Fruit fly (Drosophila melanogaster): ENCODE data around the gene CG17219.

The CG17219 gene

dm6 chr2L:3029012-3029411 lies at the start of gene CG17219, which contains the start of gene Sf3b2 (continued):
- no peak for TF ChIP-seq CkIIα-i1 (GFP tag; IDR thresholded peaks at IDR 0.05)
- TF ChIP-seq Mad (GFP tag; optimal IDR thresholded peaks at IDR 0.05): peak; percentile 42
- TF ChIP-seq gsb-n (tag; optimal IDR thresholded peaks at IDR 0.05): no peak
- TF ChIP-seq ac (GFP tag; optimal IDR thresholded peaks at IDR 0.05): no peak
- TF ChIP-seq CG4707 (GFP tag; optimal IDR thresholded peaks at IDR 0.05): no peak
- no peak for TF ChIP-seq CG8388 (GFP tag; optimal IDR thresholded peaks at IDR 0.05)

DNA sequence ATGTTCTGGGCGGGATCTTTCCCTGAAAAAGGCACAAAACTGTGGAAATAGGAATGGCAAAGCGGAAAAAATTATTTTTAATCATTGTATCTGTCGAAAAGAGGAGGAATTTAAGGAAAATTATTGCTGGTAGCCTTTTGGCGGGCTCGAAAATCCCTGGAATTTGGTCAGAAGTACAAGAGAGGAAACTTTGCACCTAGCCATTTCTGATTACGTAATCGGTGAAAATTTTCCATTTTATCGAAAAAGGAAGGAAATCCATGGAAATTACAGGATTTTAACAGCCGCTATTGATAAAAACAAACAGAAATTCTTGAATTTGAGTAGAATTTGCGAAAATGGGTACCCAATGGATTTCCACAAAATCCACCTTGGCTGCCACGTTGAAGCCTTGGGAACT lies 42.3 kb upstream of the CG17219 start:
- no peak for TF ChIP-seq Side (GFP tag; optimal IDR thresholded peaks at IDR 0.05)
- no peak for TF ChIP-seq zen2 (GFP tag; IDR thresholded peaks at IDR 0.05; ENCODE audit: partially characterized antibody)
- no peak for TF ChIP-seq CG10366 (GFP tag; IDR thresholded peaks at IDR 0.05)
- no peak for TF ChIP-seq seq (GFP tag; IDR thresholded peaks at IDR 0.05)
- TF ChIP-seq Dref (GFP tag; IDR thresholded peaks at IDR 0.05): no peak
- peak in 1 of 2 experiments; percentile 92 for TF ChIP-seq Pdp1 (GFP tag; optimal IDR thresholded peaks at IDR 0.05)

DNA sequence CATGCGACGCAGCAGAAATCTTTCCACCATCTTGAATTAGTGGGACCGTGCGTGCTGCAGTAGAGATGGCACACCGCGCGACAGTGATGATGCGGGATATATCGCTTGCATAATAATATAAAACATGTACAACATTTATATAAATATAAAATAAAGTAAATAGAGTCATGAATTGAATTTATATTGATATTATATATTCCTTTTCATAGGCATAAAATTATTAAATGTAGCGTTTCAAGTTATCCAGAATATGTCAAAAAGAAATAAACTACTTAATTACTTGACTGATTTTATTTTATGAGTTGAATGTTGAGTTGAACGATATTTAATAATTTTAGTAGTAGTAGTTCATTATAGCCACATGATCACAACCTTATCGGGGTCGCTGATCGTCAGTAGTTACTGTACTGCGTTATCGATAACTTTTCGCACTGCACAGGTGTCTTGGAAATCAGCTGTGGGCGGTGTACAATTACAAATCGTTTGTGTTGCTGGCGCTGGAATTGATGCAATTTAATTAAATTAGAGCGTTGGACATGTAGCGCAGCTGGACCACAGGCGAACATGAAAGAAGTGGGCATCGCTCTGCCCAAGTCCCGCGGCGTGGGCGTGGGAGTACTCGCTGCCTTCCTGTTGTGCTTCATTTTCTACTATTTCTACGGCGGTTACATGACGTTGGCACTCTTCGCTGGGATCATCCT lies 41.2 kb upstream of the CG17219 start, which contains the start of the genes Chd1 and Bem46:
Chd1 (minus strand) TSS at position 43 of the 701 bp plus-strand sequence.
Bem46 (plus strand) TSS at position 436 of the 701 bp plus-strand sequence.
- TF ChIP-seq Mes4 (GFP tag; optimal IDR thresholded peaks at IDR 0.05): no peak
- TF ChIP-seq HLH3B (GFP tag; IDR thresholded peaks at IDR 0.05): peak; percentile 82
- TF ChIP-seq Kr (GFP tag; optimal IDR thresholded peaks at IDR 0.05): no peak
- no peak for TF ChIP-seq CG31365 (tag; optimal IDR thresholded peaks at IDR 0.05)
- TF ChIP-seq CG1024 (GFP tag; IDR thresholded peaks at IDR 0.05): 0 out of 2 replicates have a peak, but pooled peaks have one; percentile 7
- TF ChIP-seq repo (GFP tag; optimal IDR thresholded peaks at IDR 0.05): no peak
- TF ChIP-seq wek (GFP tag; optimal IDR thresholded peaks at IDR 0.05): no peak
- TF ChIP-seq sens (GFP tag): peak; percentile 94
- TF ChIP-seq CG13296 (GFP tag; optimal IDR thresholded peaks at IDR 0.05): peak; percentile 84
- TF ChIP-seq Trl (optimal IDR thresholded peaks at IDR 0.05): no peak
- peak; percentile 58 for TF ChIP-seq Trl (GFP tag; optimal IDR thresholded peaks at IDR 0.05)
- peak; percentile 83 for TF ChIP-seq CG11456 (GFP tag; IDR thresholded peaks at IDR 0.05)
- peak; percentile 93 for TF ChIP-seq Med (GFP tag)
- peak; percentile 84 for TF ChIP-seq CG14014 (GFP tag; IDR thresholded peaks at IDR 0.05)
- peak; percentile 35 for TF ChIP-seq Myb (GFP tag; optimal IDR thresholded peaks at IDR 0.05)
- TF ChIP-seq CG1233 (GFP tag; optimal IDR thresholded peaks at IDR 0.05): peak; percentile 86
- TF ChIP-seq Doc2 (GFP tag; IDR thresholded peaks at IDR 0.05): 0 out of 2 replicates have a peak, but pooled peaks have one; percentile 60
- 0 out of 3 replicates have a peak, but pooled peaks have one; percentile 23 for TF ChIP-seq knrl (GFP tag; IDR thresholded peaks at IDR 0.05; ENCODE audit: partially characterized antibody)
- peak; percentile 100 for TF ChIP-seq phol (tag; optimal IDR thresholded peaks at IDR 0.05)
- no peak for TF ChIP-seq prd (optimal IDR thresholded peaks at IDR 0.05)
- TF ChIP-seq prd (GFP tag; IDR thresholded peaks at IDR 0.05): peak; percentile 91
- TF ChIP-seq oc (tag; optimal IDR thresholded peaks at IDR 0.05): peak; percentile 52
- TF ChIP-seq CG6683 (GFP tag; optimal IDR thresholded peaks at IDR 0.05): peak; percentile 50
- peak; percentile 35; the same call in 1 of the 2 replicates for TF ChIP-seq stc (GFP tag; IDR thresholded peaks at IDR 0.05)
- peak; percentile 74 for TF ChIP-seq Scr (GFP tag; IDR thresholded peaks at IDR 0.05; ENCODE audit: partially characterized antibody)
- peak; percentile 89 for TF ChIP-seq bcd (GFP tag; optimal IDR thresholded peaks at IDR 0.05)
- peak; percentile 79 for TF ChIP-seq Mad (GFP tag; optimal IDR thresholded peaks at IDR 0.05)
- TF ChIP-seq CG14965 (GFP tag; optimal IDR thresholded peaks at IDR 0.05; ENCODE audit: borderline replicate concordance): no peak
- peak; percentile 94 for TF ChIP-seq CoRest (tag; optimal IDR thresholded peaks at IDR 0.05)
- peak; percentile 94 for TF ChIP-seq CG2116 (GFP tag; optimal IDR thresholded peaks at IDR 0.05)
- TF ChIP-seq CG2129 (GFP tag; IDR thresholded peaks at IDR 0.05; ENCODE audit: partially characterized antibody): no peak
- TF ChIP-seq crc (GFP tag; optimal IDR thresholded peaks at IDR 0.05): peak; percentile 37
- TF ChIP-seq CG10274 (GFP tag; optimal IDR thresholded peaks at IDR 0.05): peak; percentile 48
- peak; percentile 74 for TF ChIP-seq Fer2 (tag; optimal IDR thresholded peaks at IDR 0.05)
- TF ChIP-seq insv (GFP tag; optimal IDR thresholded peaks at IDR 0.05): peak in 1 of 2 experiments; percentile 54
- TF ChIP-seq aop (GFP tag; IDR thresholded peaks at IDR 0.05): peak; percentile 53; the same call in 1 of the 2 replicates

Measured in whole organism, embryonic.